Worm (Caenorhabditis elegans) whole organism, midembryonic: Measurements from ENCODE around the gene kin-18.

Source experiments
- T22C8.4 ChIP-seq: fragments of 200-800 bp; sonication (Bioruptor generic); IDR thresholded peaks from 2 replicates; pipeline ENCODE4 v1.3.6; 2022; ENCODE audit warnings: missing genetic modification characterization, missing compliant biosample characterization
- cog-1 ChIP-seq: sonication (generic microtip); optimal IDR thresholded peaks from 2 replicates; lab custom pipeline; 2016; ENCODE audit warnings: missing genetic modification characterization, missing compliant biosample characterization
- flt-1 ChIP-seq: fragments of 200-800 bp; sonication (Bioruptor generic); IDR thresholded peaks from 2 replicates; pipeline ENCODE4 v1.3.6; 2022; ENCODE audit warnings: missing genetic modification characterization, missing compliant biosample characterization
- klf-2 ChIP-seq: fragments of 200-800 bp; sonication (Bioruptor generic); conservative IDR thresholded peaks from 2 replicates; pipeline ENCODE4 v1.3.6; 2022; ENCODE audit warnings: missing genetic modification reagents, missing genetic modification characterization, missing compliant biosample characterization
- med-1 ChIP-seq: sonication (generic microtip); optimal IDR thresholded peaks from 2 replicates; lab custom pipeline; 2017; ENCODE audit warnings: missing genetic modification characterization, mild to moderate bottlenecking, missing compliant biosample characterization, antibody characterized with exemption, missing genetic modification reagents; ENCODE audit not compliant: insufficient read depth
- ref-1 ChIP-seq: fragments of 200-800 bp; sonication (Bioruptor generic); conservative IDR thresholded peaks from 2 replicates; pipeline ENCODE4 v1.3.6; 2022; ENCODE audit warnings: missing genetic modification reagents, missing genetic modification characterization, missing compliant biosample characterization
- tab-1 ChIP-seq: fragments of 200-800 bp; sonication (Bioruptor generic); IDR thresholded peaks from 2 replicates; pipeline ENCODE4 v1.3.6; 2022; ENCODE audit warnings: missing genetic modification characterization, missing compliant biosample characterization
- ztf-23 ChIP-seq: fragments of 200-800 bp; sonication (Bioruptor generic); IDR thresholded peaks from 2 replicates; pipeline ENCODE4 v1.3.6; 2022; ENCODE audit warnings: missing genetic modification reagents, missing genetic modification characterization, missing compliant biosample characterization
- ztf-29 ChIP-seq: fragments of 200-800 bp; sonication (Bioruptor generic); IDR thresholded peaks from 2 replicates; pipeline ENCODE4 v1.3.6; 2022; ENCODE audit warnings: missing genetic modification reagents, missing genetic modification characterization, missing compliant biosample characterization

The kin-18 gene

ce11 chrIII:6146797-6147196 lies 28.4 kb downstream of the kin-18 start:
- TF ChIP-seq ref-1 (GFP tag; lab: Robert Waterston, UW) = no peak
- no peak for TF ChIP-seq ztf-29 (GFP tag; lab: Robert Waterston, UW)
- TF ChIP-seq cog-1 (tag; lab: Kevin White, UChicago) = no peak
- TF ChIP-seq tab-1 (GFP tag; lab: Robert Waterston, UW) = no peak
- TF ChIP-seq klf-2 (GFP tag; lab: Robert Waterston, UW) = no peak
- TF ChIP-seq flt-1 = no peak
- no peak for TF ChIP-seq med-1 (GFP tag; lab: Kevin White, UChicago)
- TF ChIP-seq T22C8.4 (GFP tag; lab: Robert Waterston, UW) = no peak
- no peak for TF ChIP-seq ztf-23 (GFP tag; lab: Robert Waterston, UW)

ce11 chrIII:6147903-6148302 lies 29.5 kb downstream of the kin-18 start, which contains the start of gene Y42G9A.2:
Gene Y42G9A.2 (plus strand): TSS chrIII:6148186.
- TF ChIP-seq ztf-29 (GFP tag; lab: Robert Waterston, UW) (no peak), ref-1 (GFP tag; lab: Robert Waterston, UW) (no peak), klf-2 (GFP tag; lab: Robert Waterston, UW) (no peak), tab-1 (GFP tag; lab: Robert Waterston, UW) (no peak), cog-1 (tag; lab: Kevin White, UChicago) (no peak), flt-1 (no peak), T22C8.4 (GFP tag; lab: Robert Waterston, UW) (no peak), ztf-23 (GFP tag; lab: Robert Waterston, UW) (no peak)

ce11 chrIII:6148684-6149083 lies 30.3 kb downstream of the kin-18 start:
- TF ChIP-seq flt-1 (no peak), klf-2 (GFP tag; lab: Robert Waterston, UW) (no peak), tab-1 (GFP tag; lab: Robert Waterston, UW) (no peak), ref-1 (GFP tag; lab: Robert Waterston, UW) (no peak), med-1 (GFP tag; lab: Kevin White, UChicago) (no peak), ztf-29 (GFP tag; lab: Robert Waterston, UW) (no peak), ztf-23 (GFP tag; lab: Robert Waterston, UW) (no peak), T22C8.4 (GFP tag; lab: Robert Waterston, UW) (no peak), cog-1 (tag; lab: Kevin White, UChicago) (no peak)

- TF ChIP-seq med-1 (GFP tag; lab: Kevin White, UChicago) (no peak), T22C8.4 (GFP tag; lab: Robert Waterston, UW) (no peak)
Measured at ce11 chrIII:6149467-6150072, 31.1 kb downstream of the kin-18 start, which contains the start of the genes wht-7 and Y42G9A.1. Gene wht-7 (minus strand): TSS chrIII:6149597. Gene Y42G9A.1 (plus strand): TSS chrIII:6149961.

- no peak for TF ChIP-seq cog-1 (tag; lab: Kevin White, UChicago)
- no peak for TF ChIP-seq flt-1
- no peak for TF ChIP-seq tab-1 (GFP tag; lab: Robert Waterston, UW)
- no peak for TF ChIP-seq klf-2 (GFP tag; lab: Robert Waterston, UW)
- TF ChIP-seq T22C8.4 (GFP tag; lab: Robert Waterston, UW) = no peak
- no peak for TF ChIP-seq med-1 (GFP tag; lab: Kevin White, UChicago)
- no peak for TF ChIP-seq ztf-29 (GFP tag; lab: Robert Waterston, UW)
- no peak for TF ChIP-seq ref-1 (GFP tag; lab: Robert Waterston, UW)
- no peak for TF ChIP-seq ztf-23 (GFP tag; lab: Robert Waterston, UW)
Measured at ce11 chrIII:6154586-6154985, 36.2 kb downstream of the kin-18 start.

ce11 chrIII:6155787-6156186 lies 37.4 kb downstream of the kin-18 start:
- TF ChIP-seq cog-1 (tag; lab: Kevin White, UChicago) (no peak), ztf-23 (GFP tag; lab: Robert Waterston, UW) (no peak), ref-1 (GFP tag; lab: Robert Waterston, UW) (no peak), tab-1 (GFP tag; lab: Robert Waterston, UW) (no peak), T22C8.4 (GFP tag; lab: Robert Waterston, UW) (no peak), klf-2 (GFP tag; lab: Robert Waterston, UW) (no peak), flt-1 (no peak)

- TF ChIP-seq klf-2 (GFP tag; lab: Robert Waterston, UW) (no peak), med-1 (GFP tag; lab: Kevin White, UChicago) (no peak), flt-1 (no peak), ref-1 (GFP tag; lab: Robert Waterston, UW) (no peak), ztf-23 (GFP tag; lab: Robert Waterston, UW) (no peak), tab-1 (GFP tag; lab: Robert Waterston, UW) (no peak)
Measured at ce11 chrIII:6157708-6158321, 39.4 kb downstream of the kin-18 start, which contains the start of gene anmt-2. Gene anmt-2 (minus strand): TSS chrIII:6157758.

ce11 chrIII:6158642-6159475 lies 40.4 kb downstream of the kin-18 start, which contains the start of gene nfm-1:
Gene nfm-1 (plus strand): TSS chrIII:6159453.
- TF ChIP-seq T22C8.4 (GFP tag; lab: Robert Waterston, UW) (peak; percentile 90), med-1 (GFP tag; lab: Kevin White, UChicago) (peak; percentile 60), tab-1 (GFP tag; lab: Robert Waterston, UW) (peak; percentile 93), ref-1 (GFP tag; lab: Robert Waterston, UW) (peak; percentile 89), ztf-29 (GFP tag; lab: Robert Waterston, UW) (peak; percentile 95), flt-1 (peak; percentile 96), cog-1 (tag; lab: Kevin White, UChicago) (peak; percentile 89), klf-2 (GFP tag; lab: Robert Waterston, UW) (peak; percentile 88), ztf-23 (GFP tag; lab: Robert Waterston, UW) (peak; percentile 95)
